Worm (Caenorhabditis elegans) whole organism, L1 larva: ENCODE results near the gene K08H10.6.

Source experiments
- C04F5.9 ChIP-seq: sonication (generic microtip); optimal IDR thresholded peaks from 2 replicates; lab custom pipeline; 2016; ENCODE audit warnings: missing genetic modification characterization, missing compliant biosample characterization
- C34B4.2 ChIP-seq: sonication (generic microtip); optimal IDR thresholded peaks from 2 replicates; lab custom pipeline; 2017; ENCODE audit warnings: mild to moderate bottlenecking, missing genetic modification characterization, missing compliant biosample characterization
- alr-1 ChIP-seq: fragments of 200-800 bp; sonication (Bioruptor generic); optimal IDR thresholded peaks from 2 replicates; lab custom pipeline; 2018; ENCODE audit warnings: borderline replicate concordance, mild to moderate bottlenecking, missing genetic modification characterization, missing compliant biosample characterization
- aly-2 ChIP-seq: fragments of 150-350 bp; optimal IDR thresholded peaks from 2 replicates; lab custom pipeline; 2014; ENCODE audit warnings: missing biosample characterization, missing genetic modification characterization
- ama-1 ChIP-seq: fragments of 150-350 bp; optimal IDR thresholded peaks from 2 replicates; lab custom pipeline; 2014
- ceh-8 ChIP-seq: fragments of 200-800 bp; sonication (Bioruptor generic); optimal IDR thresholded peaks from 2 replicates; lab custom pipeline; 2018; ENCODE audit warnings: mild to moderate bottlenecking, missing genetic modification characterization, moderate library complexity, missing compliant biosample characterization
- ceh-88 ChIP-seq: fragments of 200-800 bp; sonication (Bioruptor generic); IDR thresholded peaks from 2 replicates; pipeline ENCODE4 v1.3.6; 2022; ENCODE audit warnings: missing genetic modification characterization, missing compliant biosample characterization
- ceh-90 ChIP-seq: sonication (generic microtip); optimal IDR thresholded peaks from 2 replicates; lab custom pipeline; 2016; ENCODE audit warnings: missing genetic modification characterization, missing compliant biosample characterization
- ces-1 ChIP-seq: fragments of 150-350 bp; optimal IDR thresholded peaks from 2 replicates; lab custom pipeline; 2014; ENCODE audit warnings: missing biosample characterization, missing genetic modification reagents, missing genetic modification characterization
- dpl-1 ChIP-seq, 3 experiments: fragments of 150-350 bp in 2 of 3; sonication (generic microtip) in 1 of 3; optimal IDR thresholded peaks; 2 replicates each; lab custom pipeline; 2014 to 2017; ENCODE audit warnings: missing biosample characterization in 3 of 3, missing genetic modification characterization in 3 of 3, missing genetic modification reagents in 3 of 3
- dsc-1 ChIP-seq: sonication (generic microtip); optimal IDR thresholded peaks from 2 replicates; lab custom pipeline; 2016; ENCODE audit warnings: mild to moderate bottlenecking, missing genetic modification characterization, missing compliant biosample characterization
- efl-1 ChIP-seq, 4 experiments: fragments of 150-350 bp; optimal IDR thresholded peaks in 3 of 4; peaks in 1 of 4; 1 replicate in 1 of 4; 2 replicates in 3 of 4; lab custom pipeline; 2014; ENCODE audit warnings: missing biosample characterization in 2 of 4, missing genetic modification characterization in 2 of 4, missing genetic modification reagents in 2 of 4
- egl-13 ChIP-seq: sonication (generic microtip); optimal IDR thresholded peaks from 2 replicates; lab custom pipeline; 2016; ENCODE audit warnings: missing genotype, missing genetic modification reagents, missing genetic modification characterization, missing compliant biosample characterization
- egl-27 ChIP-seq, 2 experiments: fragments of 150-350 bp in 1 of 2; sonication (generic microtip); optimal IDR thresholded peaks; 3 replicates each; lab custom pipeline; 2017 to 2018; ENCODE audit warnings: missing biosample characterization in 2 of 2, missing genetic modification characterization in 2 of 2, missing genetic modification reagents in 2 of 2
- elt-2 ChIP-seq: sonication (generic microtip); optimal IDR thresholded peaks from 2 replicates; lab custom pipeline; 2016; ENCODE audit warnings: missing genetic modification characterization, mild to moderate bottlenecking, inconsistent platforms, missing compliant biosample characterization, missing genetic modification reagents
- elt-3 ChIP-seq, 6 experiments: fragments of 150-350 bp in 1 of 6; sonication (generic microtip); optimal IDR thresholded peaks; 2 replicates each; lab custom pipeline; 2017 to 2018; ENCODE audit warnings: missing biosample characterization in 6 of 6, missing genetic modification characterization in 6 of 6, inconsistent platforms in 1 of 6
- fkh-10 ChIP-seq: sonication (generic microtip); optimal IDR thresholded peaks from 2 replicates; lab custom pipeline; 2017; ENCODE audit warnings: missing biosample characterization, missing genetic modification reagents, missing genetic modification characterization
- fkh-4 ChIP-seq: sonication (generic microtip); optimal IDR thresholded peaks from 2 replicates; lab custom pipeline; 2016; ENCODE audit warnings: missing compliant biosample characterization, missing genetic modification characterization, borderline replicate concordance
- fos-1 ChIP-seq: fragments of 150-350 bp; optimal IDR thresholded peaks from 2 replicates; lab custom pipeline; 2014; ENCODE audit warnings: missing biosample characterization, missing genetic modification characterization
- hlh-17 ChIP-seq: fragments of 200-800 bp; sonication (Bioruptor generic); optimal IDR thresholded peaks from 2 replicates; lab custom pipeline; 2018; ENCODE audit warnings: missing genetic modification characterization, mild to moderate bottlenecking, missing compliant biosample characterization, moderate library complexity, borderline replicate concordance
- irx-1 ChIP-seq: sonication (generic microtip); optimal IDR thresholded peaks from 2 replicates; lab custom pipeline; 2016; ENCODE audit warnings: missing genetic modification characterization, missing compliant biosample characterization
- jun-1 ChIP-seq: fragments of 150-350 bp; optimal IDR thresholded peaks from 2 replicates; lab custom pipeline; 2014; ENCODE audit warnings: missing biosample characterization, missing genetic modification reagents, missing genetic modification characterization
- lin-14 ChIP-seq: fragments of 200-800 bp; sonication (Bioruptor generic); optimal IDR thresholded peaks from 2 replicates; lab custom pipeline; 2018; ENCODE audit warnings: mild to moderate bottlenecking, missing genetic modification characterization, moderate library complexity, missing compliant biosample characterization
- lin-15B ChIP-seq: fragments of 150-350 bp; sonication (generic microtip); optimal IDR thresholded peaks from 3 replicates; lab custom pipeline; 2014; ENCODE audit warnings: missing biosample characterization, missing genetic modification characterization
- lin-35 ChIP-seq, 2 experiments: fragments of 150-350 bp; optimal IDR thresholded peaks; 2 replicates each; lab custom pipeline; 2014; ENCODE audit warnings: missing biosample characterization in 2 of 2, missing genetic modification characterization in 2 of 2, missing genetic modification reagents in 2 of 2
- lir-3 ChIP-seq: sonication (generic microtip); optimal IDR thresholded peaks from 2 replicates; lab custom pipeline; 2016; ENCODE audit warnings: mild to moderate bottlenecking, missing genetic modification characterization, moderate library complexity, missing compliant biosample characterization; ENCODE audit not compliant: poor library complexity
- lsy-2 ChIP-seq, 2 experiments: fragments of 150-350 bp; optimal IDR thresholded peaks; 2 replicates each; lab custom pipeline; 2014; ENCODE audit warnings: missing biosample characterization in 2 of 2, missing genetic modification characterization in 2 of 2
- mab-9 ChIP-seq: fragments of 200-800 bp; sonication (Bioruptor generic); IDR thresholded peaks from 2 replicates; pipeline ENCODE4 v1.3.6; 2022; ENCODE audit warnings: missing genetic modification reagents, missing genetic modification characterization, missing compliant biosample characterization
- mdl-1 ChIP-seq, 2 experiments: fragments of 150-350 bp; optimal IDR thresholded peaks; 2 replicates each; lab custom pipeline; 2014 to 2017; ENCODE audit warnings: missing biosample characterization in 2 of 2, missing genetic modification characterization in 2 of 2, inconsistent platforms in 1 of 2
- mef-2 ChIP-seq: fragments of 150-350 bp; optimal IDR thresholded peaks from 2 replicates; lab custom pipeline; 2014; ENCODE audit warnings: missing biosample characterization, missing genetic modification characterization
- mep-1 ChIP-seq: fragments of 150-350 bp; optimal IDR thresholded peaks from 2 replicates; lab custom pipeline; 2014; ENCODE audit warnings: missing biosample characterization, missing genetic modification characterization
- nhr-19 ChIP-seq: fragments of 200-800 bp; sonication (Bioruptor generic); conservative IDR thresholded peaks from 2 replicates; pipeline ENCODE4 v1.3.6; 2022; ENCODE audit warnings: missing genetic modification characterization, missing compliant biosample characterization
- nhr-20 ChIP-seq: sonication (generic microtip); optimal IDR thresholded peaks from 2 replicates; lab custom pipeline; 2016; ENCODE audit warnings: mild to moderate bottlenecking, missing genetic modification characterization, missing compliant biosample characterization
- nhr-237 ChIP-seq: fragments of 150-350 bp; optimal IDR thresholded peaks from 2 replicates; lab custom pipeline; 2014; ENCODE audit warnings: missing biosample characterization, missing genetic modification characterization
- nhr-71 ChIP-seq: sonication (generic microtip); optimal IDR thresholded peaks from 2 replicates; lab custom pipeline; 2016; ENCODE audit warnings: mild to moderate bottlenecking, missing genetic modification characterization, moderate library complexity, missing compliant biosample characterization
- nhr-77 ChIP-seq: fragments of 150-350 bp; optimal IDR thresholded peaks from 2 replicates; lab custom pipeline; 2014; ENCODE audit warnings: missing biosample characterization, missing genetic modification characterization
- nhr-84 ChIP-seq: sonication (generic microtip); optimal IDR thresholded peaks from 2 replicates; lab custom pipeline; 2017; ENCODE audit warnings: missing biosample characterization, missing genetic modification characterization
- nhr-85 ChIP-seq: sonication (generic microtip); peaks from one replicate; lab custom pipeline; 2016; ENCODE audit warnings: missing genetic modification characterization, inconsistent platforms, missing compliant biosample characterization
- nhr-90 ChIP-seq: sonication (generic microtip); optimal IDR thresholded peaks from 2 replicates; lab custom pipeline; 2016; ENCODE audit warnings: mild to moderate bottlenecking, missing genetic modification characterization, missing compliant biosample characterization; ENCODE audit not compliant: poor library complexity
- pag-3 ChIP-seq: sonication (generic microtip); optimal IDR thresholded peaks from 2 replicates; lab custom pipeline; 2017; ENCODE audit warnings: missing genetic modification characterization, mild to moderate bottlenecking, missing compliant biosample characterization, antibody characterized with exemption, borderline replicate concordance; ENCODE audit not compliant: insufficient read depth
- rnt-1 ChIP-seq: sonication (generic microtip); optimal IDR thresholded peaks from 2 replicates; lab custom pipeline; 2016; ENCODE audit warnings: mild to moderate bottlenecking, missing genetic modification characterization, moderate library complexity, missing compliant biosample characterization
- sptf-1 ChIP-seq: fragments of 150-350 bp; optimal IDR thresholded peaks from 2 replicates; lab custom pipeline; 2014; ENCODE audit warnings: missing biosample characterization, missing genetic modification characterization
- swsn-7 ChIP-seq: sonication (generic microtip); optimal IDR thresholded peaks from 2 replicates; lab custom pipeline; 2016; ENCODE audit warnings: missing genetic modification characterization, missing compliant biosample characterization
- tbx-2 ChIP-seq: sonication (generic microtip); optimal IDR thresholded peaks from 2 replicates; lab custom pipeline; 2016; ENCODE audit warnings: missing genetic modification characterization, missing compliant biosample characterization
- unc-30 ChIP-seq: sonication (generic microtip); optimal IDR thresholded peaks from 2 replicates; lab custom pipeline; 2017; ENCODE audit warnings: missing biosample characterization, missing genetic modification characterization
- unc-86 ChIP-seq: sonication (generic microtip); optimal IDR thresholded peaks from 2 replicates; lab custom pipeline; 2016; ENCODE audit warnings: missing genetic modification characterization, missing compliant biosample characterization
- vab-15 ChIP-seq: sonication (generic microtip); optimal IDR thresholded peaks from 2 replicates; lab custom pipeline; 2017; ENCODE audit warnings: missing genotype, mild to moderate bottlenecking, missing genetic modification characterization, missing compliant biosample characterization
- xbp-1 ChIP-seq: sonication (generic microtip); optimal IDR thresholded peaks from 2 replicates; lab custom pipeline; 2016; ENCODE audit warnings: missing genetic modification characterization, missing compliant biosample characterization
- zag-1 ChIP-seq: fragments of 150-350 bp; optimal IDR thresholded peaks from 2 replicates; lab custom pipeline; 2014; ENCODE audit warnings: missing biosample characterization, missing genetic modification characterization
- zip-4 ChIP-seq: fragments of 200-800 bp; sonication (Bioruptor generic); optimal IDR thresholded peaks from 2 replicates; lab custom pipeline; 2018; ENCODE audit warnings: mild to moderate bottlenecking, missing genetic modification characterization, moderate library complexity, missing compliant biosample characterization
- ztf-11 ChIP-seq, 2 experiments: sonication (generic microtip); optimal IDR thresholded peaks; 2 replicates each; lab custom pipeline; 2016 to 2017; ENCODE audit warnings: missing genetic modification characterization in 2 of 2, missing biosample characterization in 1 of 2, missing compliant biosample characterization in 1 of 2

K08H10.6 gene

DNA sequence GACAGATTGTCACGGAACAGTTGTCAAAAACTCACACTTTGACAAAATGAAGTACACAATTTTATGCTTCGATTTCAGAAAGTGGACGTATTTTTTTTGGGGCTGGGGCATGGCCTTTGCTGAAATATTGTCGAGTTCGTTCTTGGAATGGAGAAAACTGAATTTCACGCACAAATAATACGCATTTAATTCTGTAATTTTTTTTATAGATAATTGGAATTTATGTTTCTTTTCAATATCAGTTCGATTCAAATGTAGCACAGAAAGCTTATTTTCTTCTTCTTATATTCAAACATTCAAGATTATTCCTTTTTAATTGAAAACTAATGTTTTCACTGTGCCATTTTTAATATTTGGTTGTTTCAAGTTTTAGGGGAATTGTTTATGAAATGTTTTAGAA, 35.3 kb downstream of the K08H10.6 start, which contains the start of gene T07C12.10:
T07C12.10 (minus strand) TSS at position 101 of the 400 bp plus-strand sequence.
- TF ChIP-seq ztf-11 (tag; optimal IDR thresholded peaks at IDR 0.05; lab: Kevin White, UChicago) (no peak), unc-30 (tag; lab: Kevin White, UChicago) (no peak), jun-1 (no peak), mef-2 (tag; lab: Kevin White, UChicago) (no peak), fkh-10 (no peak), sptf-1 (no peak), pag-3 (tag; lab: Kevin White, UChicago) (no peak), dpl-1 (GFP tag; optimal IDR thresholded peaks at IDR 0.05; lab: Kevin White, UChicago) (no peak), fos-1 (tag; lab: Kevin White, UChicago) (no peak), vab-15 (tag; lab: Kevin White, UChicago) (no peak), egl-13 (tag; lab: Kevin White, UChicago) (no peak), zag-1 (tag; lab: Kevin White, UChicago) (no peak), nhr-237 (tag; lab: Kevin White, UChicago) (no peak), tbx-2 (tag; lab: Kevin White, UChicago) (no peak), nhr-71 (tag; lab: Kevin White, UChicago) (no peak)

DNA sequence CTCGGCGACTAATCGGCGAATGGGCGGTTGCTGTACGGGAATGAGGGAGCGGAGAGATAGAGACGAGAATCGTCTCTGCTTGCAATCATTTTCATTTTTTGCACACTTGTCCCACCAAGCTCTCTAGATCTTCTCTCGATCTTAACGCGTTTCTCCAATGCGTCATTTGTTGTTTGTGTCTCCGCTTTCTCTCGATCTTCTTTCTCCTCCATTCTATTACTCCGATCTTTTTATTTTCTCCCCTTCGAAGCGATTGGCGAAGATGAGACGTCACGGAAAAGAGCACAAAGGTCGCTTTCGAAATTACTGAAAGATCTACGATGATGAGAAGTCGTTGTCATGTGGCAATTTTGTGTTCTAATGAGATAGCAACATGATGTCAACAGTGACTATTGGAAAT, 37.0 kb downstream of the K08H10.6 start:
- TF ChIP-seq dsc-1 (tag; lab: Kevin White, UChicago) (peak; percentile 36), nhr-71 (tag; lab: Kevin White, UChicago) (peak; percentile 77), fkh-4 (no peak), mab-9 (GFP tag; lab: Robert Waterston, UW) (no peak), ceh-8 (no peak), lin-14 (GFP tag; lab: Kevin White, UChicago) (peak; percentile 75), nhr-20 (tag; lab: Kevin White, UChicago) (peak; percentile 49), ces-1 (GFP tag; lab: Kevin White, UChicago) (no peak), egl-27 (tag; optimal IDR thresholded peaks at IDR 0.05; lab: Kevin White, UChicago) (no peak), swsn-7 (no peak), mdl-1 (tag; optimal IDR thresholded peaks at IDR 0.05; lab: Kevin White, UChicago) (no peak), hlh-17 (GFP tag; lab: Kevin White, UChicago) (no peak), elt-3 (tag; optimal IDR thresholded peaks at IDR 0.05; lab: Kevin White, UChicago) (no peak), ama-1 (lab: Kevin White, UChicago) (no peak), rnt-1 (peak; percentile 72), C34B4.2 (no peak), ceh-90 (tag; lab: Kevin White, UChicago) (no peak), lin-15B (tag; lab: Kevin White, UChicago) (no peak), elt-2 (tag; lab: Kevin White, UChicago) (no peak), mep-1 (tag; lab: Kevin White, UChicago) (peak; percentile 29), tbx-2 (tag; lab: Kevin White, UChicago) (peak; percentile 56), lir-3 (tag; lab: Kevin White, UChicago) (no peak), aly-2 (tag; lab: Kevin White, UChicago) (no peak), ceh-88 (GFP tag; lab: Robert Waterston, UW) (no peak), efl-1 (optimal IDR thresholded peaks at IDR 0.05; lab: Kevin White, UChicago) (peak in 1 of 2 experiments; percentile 19), efl-1 (GFP tag; optimal IDR thresholded peaks at IDR 0.05 in 1 of 2; lab: Kevin White, UChicago) (no peak), zip-4 (GFP tag; lab: Kevin White, UChicago) (no peak), unc-86 (tag; lab: Kevin White, UChicago) (no peak), lin-35 (GFP tag; optimal IDR thresholded peaks at IDR 0.05; lab: Kevin White, UChicago) (no peak), nhr-85 (tag; lab: Kevin White, UChicago) (no peak), alr-1 (no peak), lsy-2 (tag; optimal IDR thresholded peaks at IDR 0.05; lab: Kevin White, UChicago) (peak; percentile 24 to 48), nhr-84 (tag; lab: Kevin White, UChicago) (no peak), nhr-90 (tag; lab: Kevin White, UChicago) (no peak), irx-1 (no peak), C04F5.9 (no peak), nhr-19 (GFP tag; lab: Robert Waterston, UW) (peak; percentile 46), nhr-77 (tag; lab: Kevin White, UChicago) (peak; percentile 8), xbp-1 (peak; percentile 2)
